Worm (Caenorhabditis elegans) whole organism, L3 larva: ENCODE results near the gene C18H9.1.

Source experiments
- R02D3.7 ChIP-seq: fragments of 150-350 bp; optimal IDR thresholded peaks from 2 replicates; lab custom pipeline; 2014; ENCODE audit warnings: missing biosample characterization, missing genetic modification characterization
- ZK546.5 ChIP-seq: sonication (generic microtip); optimal IDR thresholded peaks from 2 replicates; lab custom pipeline; 2017; ENCODE audit warnings: missing biosample characterization, missing genetic modification characterization
- ama-1 ChIP-seq: fragments of 150-350 bp; optimal IDR thresholded peaks from 2 replicates; lab custom pipeline; 2018
- ceh-9 ChIP-seq: sonication (generic microtip); optimal IDR thresholded peaks from 2 replicates; lab custom pipeline; 2018; ENCODE audit warnings: missing biosample characterization, missing genetic modification characterization
- egl-27 ChIP-seq: sonication (generic microtip); optimal IDR thresholded peaks from 4 replicates; lab custom pipeline; 2017; ENCODE audit warnings: missing biosample characterization, missing genetic modification reagents, missing genetic modification characterization
- elt-2 ChIP-seq: sonication (generic microtip); optimal IDR thresholded peaks from 2 replicates; lab custom pipeline; 2016; ENCODE audit warnings: missing genetic modification reagents, mild to moderate bottlenecking, missing genetic modification characterization, missing compliant biosample characterization
- elt-3 ChIP-seq, 3 experiments: fragments of 150-350 bp in 1 of 3; sonication (generic microtip) in 2 of 3; optimal IDR thresholded peaks; 2 replicates in 2 of 3; 4 replicates in 1 of 3; lab custom pipeline; 2014 to 2017; ENCODE audit warnings: missing biosample characterization in 3 of 3, missing genetic modification characterization in 3 of 3
- eor-1 ChIP-seq, 2 experiments: fragments of 150-350 bp; optimal IDR thresholded peaks; 2 replicates each; lab custom pipeline; 2014 to 2018; ENCODE audit warnings: missing biosample characterization in 2 of 2, missing genetic modification characterization in 2 of 2
- hmg-11 ChIP-seq: sonication (generic microtip); optimal IDR thresholded peaks from 2 replicates; lab custom pipeline; 2016; ENCODE audit warnings: missing genetic modification characterization, missing compliant biosample characterization
- lin-15B ChIP-seq: fragments of 150-350 bp; optimal IDR thresholded peaks from 2 replicates; lab custom pipeline; 2014; ENCODE audit warnings: missing biosample characterization, missing genetic modification characterization
- lin-39 ChIP-seq: fragments of 150-350 bp; optimal IDR thresholded peaks from 2 replicates; lab custom pipeline; 2018; ENCODE audit warnings: missing biosample characterization, missing genetic modification reagents, missing genetic modification characterization
- lsy-12 ChIP-seq: sonication (generic microtip); optimal IDR thresholded peaks from 2 replicates; lab custom pipeline; 2016; ENCODE audit warnings: mild to moderate bottlenecking, missing genetic modification characterization, missing compliant biosample characterization
- mml-1 ChIP-seq: fragments of 150-350 bp; sonication (generic microtip); optimal IDR thresholded peaks from 3 replicates; lab custom pipeline; 2014; ENCODE audit warnings: missing biosample characterization, missing genetic modification characterization
- nfya-1 ChIP-seq: sonication (generic microtip); optimal IDR thresholded peaks from 2 replicates; lab custom pipeline; 2017; ENCODE audit warnings: missing genetic modification characterization, mild to moderate bottlenecking, missing compliant biosample characterization, antibody characterized with exemption, moderate library complexity; ENCODE audit not compliant: insufficient read depth
- nhr-11 ChIP-seq: fragments of 150-350 bp; optimal IDR thresholded peaks from 2 replicates; lab custom pipeline; 2014; ENCODE audit warnings: missing biosample characterization, missing genetic modification characterization
- nhr-23 ChIP-seq: fragments of 150-350 bp; optimal IDR thresholded peaks from 2 replicates; lab custom pipeline; 2014; ENCODE audit warnings: missing biosample characterization, missing genetic modification reagents, missing genetic modification characterization
- nhr-237 ChIP-seq: fragments of 150-350 bp; optimal IDR thresholded peaks from 2 replicates; lab custom pipeline; 2014; ENCODE audit warnings: missing biosample characterization, missing genetic modification characterization
- nhr-25 ChIP-seq: sonication (generic microtip); optimal IDR thresholded peaks from 2 replicates; lab custom pipeline; 2017; ENCODE audit warnings: missing biosample characterization, missing genetic modification characterization
- nhr-43 ChIP-seq: sonication (generic microtip); optimal IDR thresholded peaks from 2 replicates; lab custom pipeline; 2016; ENCODE audit warnings: mild to moderate bottlenecking, missing genetic modification characterization, missing compliant biosample characterization; ENCODE audit not compliant: poor library complexity, severe bottlenecking
- nhr-76 ChIP-seq: fragments of 150-350 bp; sonication (generic microtip); optimal IDR thresholded peaks from 5 replicates; lab custom pipeline; 2014; ENCODE audit warnings: missing biosample characterization, missing genetic modification characterization
- nhr-77 ChIP-seq: fragments of 150-350 bp; optimal IDR thresholded peaks from 2 replicates; lab custom pipeline; 2014; ENCODE audit warnings: missing biosample characterization, missing genetic modification characterization
- pha-4 ChIP-seq: fragments of 150-350 bp; optimal IDR thresholded peaks from 2 replicates; lab custom pipeline; 2014; ENCODE audit warnings: missing biosample characterization, missing genetic modification reagents, missing genetic modification characterization
- sea-2 ChIP-seq: fragments of 150-350 bp; sonication (generic microtip); optimal IDR thresholded peaks from 4 replicates; lab custom pipeline; 2014; ENCODE audit warnings: missing biosample characterization, missing genetic modification reagents, missing genetic modification characterization
- snpc-4 ChIP-seq: fragments of 150-350 bp; optimal IDR thresholded peaks from 2 replicates; lab custom pipeline; 2014; ENCODE audit warnings: missing biosample characterization, missing genetic modification characterization
- unc-39 ChIP-seq: sonication (generic microtip); optimal IDR thresholded peaks from 4 replicates; lab custom pipeline; 2017; ENCODE audit warnings: missing biosample characterization, missing genetic modification characterization
- unc-62 ChIP-seq: fragments of 150-350 bp; sonication (generic microtip); optimal IDR thresholded peaks from 4 replicates; lab custom pipeline; 2014; ENCODE audit warnings: missing biosample characterization, missing genetic modification reagents, missing genetic modification characterization
- zag-1 ChIP-seq: fragments of 150-350 bp; optimal IDR thresholded peaks from 2 replicates; lab custom pipeline; 2014; ENCODE audit warnings: missing biosample characterization, missing genetic modification characterization
- ztf-11 ChIP-seq: fragments of 150-350 bp; optimal IDR thresholded peaks from 2 replicates; lab custom pipeline; 2014; ENCODE audit warnings: missing biosample characterization, missing genetic modification characterization

Gene C18H9.1

DNA sequence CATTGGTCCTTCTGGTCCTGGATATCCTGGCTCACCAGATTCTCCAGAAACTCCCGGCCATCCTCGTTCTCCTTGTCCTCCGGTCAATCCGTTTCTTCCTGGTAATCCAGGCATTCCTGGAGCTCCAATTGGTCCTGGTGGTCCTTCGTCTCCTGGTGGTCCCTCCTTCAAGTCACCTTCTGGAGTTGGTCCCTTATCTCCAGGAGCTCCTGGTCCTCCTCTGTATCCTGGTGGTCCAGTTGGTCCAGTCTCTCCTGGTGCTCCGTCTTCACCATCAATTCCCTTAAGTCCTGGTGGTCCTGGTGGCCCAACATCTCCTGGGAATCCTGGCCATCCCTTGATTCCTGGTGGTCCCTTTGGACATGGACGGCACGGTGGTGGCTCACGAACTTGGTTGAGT, 11.7 kb downstream of the C18H9.1 start:
- TF ChIP-seq zag-1 (tag; lab: Kevin White, UChicago), result no peak

DNA sequence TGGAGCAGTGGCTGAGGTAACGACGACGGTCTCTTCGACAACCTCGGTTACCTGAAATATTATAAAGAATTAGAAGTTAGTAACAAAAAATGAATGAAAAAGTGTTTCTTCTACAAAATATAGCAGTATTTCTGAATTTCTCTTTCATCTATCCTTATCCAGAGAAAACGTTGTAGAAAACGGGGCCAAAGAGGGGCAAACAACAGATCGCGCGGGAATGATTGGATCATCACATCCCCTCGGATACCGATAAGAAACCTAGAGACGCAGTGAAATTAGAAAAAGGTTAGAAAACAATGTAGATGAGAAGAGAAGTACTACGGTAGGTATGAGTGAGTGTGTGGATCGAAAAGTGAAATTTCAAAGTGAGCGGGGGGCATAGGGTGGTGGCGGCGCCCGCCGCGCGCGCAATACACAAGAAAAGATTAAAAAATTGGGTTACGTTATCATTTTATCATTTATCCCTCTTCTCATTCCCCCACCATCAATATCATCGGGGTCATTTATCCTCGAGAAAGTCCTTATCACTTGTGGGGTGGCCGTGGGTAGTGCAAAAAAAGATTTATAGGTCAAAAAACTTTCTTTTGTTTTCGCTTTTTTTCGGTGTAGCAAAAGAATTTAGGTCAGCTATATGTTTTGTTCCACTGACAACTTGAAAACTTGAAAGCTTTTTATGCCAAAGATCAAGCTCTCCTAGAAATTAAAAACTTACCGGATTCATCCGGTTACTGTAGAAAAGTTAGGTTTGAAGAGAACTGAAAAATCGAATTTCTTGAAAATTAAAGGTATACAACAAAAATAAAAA, 13.5 kb downstream of the C18H9.1 start, which contains the start of the genes dpy-10 and T14B4.19:
TSS of gene dpy-10 (minus strand) at position 51 of the 805 bp plus-strand sequence.
TSS of gene T14B4.19 (minus strand) at position 755 of the 805 bp plus-strand sequence.
- peak in 2 of 3 experiments; percentile 18 to 85 for TF ChIP-seq elt-3 (tag; optimal IDR thresholded peaks at IDR 0.05; lab: Kevin White, UChicago)
- TF ChIP-seq nhr-23, result peak; percentile 96
- TF ChIP-seq egl-27 (tag; lab: Kevin White, UChicago), result no peak
- TF ChIP-seq nhr-43 (tag; lab: Kevin White, UChicago), result peak; percentile 75
- peak; percentile 6 for TF ChIP-seq lsy-12 (tag; lab: Kevin White, UChicago)

DNA sequence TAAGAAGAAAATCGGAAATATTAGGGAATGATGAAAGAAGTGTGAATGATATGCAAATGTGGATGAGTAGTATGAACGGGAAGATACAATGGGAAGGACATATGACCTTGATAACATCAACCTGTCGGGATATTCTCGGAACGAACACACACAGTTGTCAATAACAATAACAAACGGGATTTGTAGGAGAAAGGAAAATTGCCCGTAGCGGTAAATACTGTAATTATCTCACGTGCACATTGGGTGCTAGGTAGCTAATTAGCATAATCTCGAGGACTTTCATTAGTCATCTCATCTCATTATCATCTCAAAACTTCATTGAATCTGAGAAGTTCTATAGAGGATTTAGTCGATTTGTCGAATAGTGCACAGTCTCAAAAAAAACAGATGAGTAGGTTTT, 14.1 kb downstream of the C18H9.1 start:
- TF ChIP-seq mml-1 (tag; lab: Kevin White, UChicago) (no peak), ceh-9 (no peak), nhr-237 (tag; lab: Kevin White, UChicago) (no peak), nhr-76 (tag; lab: Kevin White, UChicago) (no peak)
- TF ChIP-seq, all 47 proteins: peak for 0

DNA sequence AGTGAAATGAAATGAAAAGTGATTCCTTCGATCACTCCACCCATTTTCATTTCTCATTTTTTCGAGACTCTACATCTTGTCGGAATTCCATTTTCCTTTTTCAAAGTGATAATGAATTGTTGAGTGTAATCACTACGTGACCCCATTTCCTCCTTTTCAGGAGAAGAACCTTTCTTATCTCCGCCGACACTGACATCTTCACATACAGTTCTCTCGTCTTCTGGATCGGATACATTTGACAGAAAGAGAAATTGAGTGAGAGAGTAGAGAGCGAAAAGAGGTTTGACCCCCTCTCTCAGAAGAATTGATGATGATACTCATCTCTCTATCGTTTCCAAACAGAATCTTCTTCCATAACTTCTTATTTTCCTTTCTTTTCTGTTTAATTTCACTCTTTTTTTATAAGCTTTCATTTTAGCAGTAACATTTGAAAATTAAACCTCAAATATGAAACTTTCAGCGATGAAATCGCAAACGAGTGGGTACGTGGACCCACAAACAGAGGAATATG, 15.0 kb downstream of the C18H9.1 start, which contains the start of gene dpy-2:
TSS of gene dpy-2 (plus strand) at position 461 of the 511 bp plus-strand sequence.
- TF ChIP-seq nhr-77 (tag; lab: Kevin White, UChicago) (no peak), elt-3 (tag; optimal IDR thresholded peaks at IDR 0.05; lab: Kevin White, UChicago) (peak in 2 of 3 experiments; percentile 10 to 76), snpc-4 (tag; lab: Kevin White, UChicago) (no peak), nhr-23 (peak; percentile 85), ztf-11 (no peak)

DNA sequence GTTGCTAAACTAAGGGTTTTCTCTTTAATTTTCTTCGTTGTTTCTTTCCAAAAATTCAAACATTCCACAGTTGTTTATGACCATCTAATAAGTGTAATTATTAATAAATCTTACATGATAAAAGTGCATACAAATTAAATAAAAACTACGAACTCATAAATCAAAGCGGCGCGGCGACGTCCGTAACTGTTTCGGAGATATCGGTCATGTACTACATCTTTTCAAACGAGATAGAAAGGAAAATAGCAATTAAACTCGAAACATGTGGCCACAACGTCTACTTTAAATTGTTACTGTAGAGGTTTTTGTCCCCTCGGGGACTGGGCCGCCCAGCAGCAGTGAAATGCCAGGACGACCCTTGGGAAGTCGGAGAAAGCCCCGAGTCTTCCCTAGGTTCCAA, 17.0 kb downstream of the C18H9.1 start:
- TF ChIP-seq pha-4 (no peak), ama-1 (lab: Kevin White, UChicago) (peak; percentile 28), nhr-23 (peak; percentile 46), nhr-43 (tag; lab: Kevin White, UChicago) (peak; percentile 35)

DNA sequence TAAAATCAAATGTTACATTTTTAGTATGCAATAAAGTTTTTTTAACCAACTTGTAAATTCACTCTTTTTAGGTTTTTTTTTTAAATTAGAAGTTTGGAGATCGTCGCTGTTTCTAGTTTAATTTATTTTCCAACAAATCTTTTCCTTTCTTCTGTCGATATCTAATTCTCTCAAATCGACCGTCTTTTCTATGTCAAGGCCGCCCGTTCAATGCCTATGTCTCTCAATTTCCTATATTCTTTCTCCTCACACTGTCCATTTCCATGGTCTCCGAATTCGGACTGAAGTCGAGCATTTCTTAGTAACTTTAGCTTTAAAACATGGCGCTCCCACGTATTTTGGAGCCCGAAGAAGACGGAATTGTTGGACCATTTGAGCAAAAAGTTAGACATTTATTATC, 17.8 kb downstream of the C18H9.1 start, which contains the start of the genes T14B4.5 and T14B4.20:
TSS of gene T14B4.5 (plus strand) at position 226 of the 400 bp plus-strand sequence.
TSS of gene T14B4.20 (plus strand) at position 264 of the 400 bp plus-strand sequence.
- peak; percentile 38 for TF ChIP-seq nhr-25
- TF ChIP-seq lsy-12 (tag; lab: Kevin White, UChicago), result no peak
- TF ChIP-seq nhr-11 (tag; lab: Kevin White, UChicago), result no peak
- no peak for TF ChIP-seq mml-1 (tag; lab: Kevin White, UChicago)
- peak in 1 of 2 experiments; percentile 11 for TF ChIP-seq eor-1 (tag; optimal IDR thresholded peaks at IDR 0.05; lab: Kevin White, UChicago)
- TF ChIP-seq hmg-11 (tag; lab: Kevin White, UChicago), result no peak
- TF ChIP-seq nhr-23, result peak; percentile 64

DNA sequence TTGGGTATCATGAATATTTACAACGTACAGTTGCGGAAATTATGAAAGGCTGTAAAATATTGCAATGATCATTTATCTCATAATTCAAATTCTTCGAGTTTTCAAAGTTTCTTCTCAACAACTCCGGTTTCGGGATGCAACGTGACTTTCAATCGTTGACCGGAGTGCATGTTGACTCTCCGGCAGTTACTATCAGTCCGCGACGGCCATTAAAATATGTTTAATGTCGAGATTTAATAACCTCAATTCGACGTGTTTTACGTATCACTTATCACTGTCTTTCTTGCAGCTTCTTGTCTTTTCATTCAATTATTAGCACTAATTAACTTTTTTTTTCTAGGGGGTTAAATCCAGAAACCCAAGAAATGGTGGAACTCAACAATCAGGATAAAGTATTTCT, 19.3 kb downstream of the C18H9.1 start, which contains the start of gene tsp-10:
TSS of gene tsp-10 (plus strand) at position 366 of the 400 bp plus-strand sequence.
- peak; percentile 60 for TF ChIP-seq elt-2 (tag; lab: Kevin White, UChicago)
- TF ChIP-seq ZK546.5 (tag; lab: Kevin White, UChicago), result no peak

DNA sequence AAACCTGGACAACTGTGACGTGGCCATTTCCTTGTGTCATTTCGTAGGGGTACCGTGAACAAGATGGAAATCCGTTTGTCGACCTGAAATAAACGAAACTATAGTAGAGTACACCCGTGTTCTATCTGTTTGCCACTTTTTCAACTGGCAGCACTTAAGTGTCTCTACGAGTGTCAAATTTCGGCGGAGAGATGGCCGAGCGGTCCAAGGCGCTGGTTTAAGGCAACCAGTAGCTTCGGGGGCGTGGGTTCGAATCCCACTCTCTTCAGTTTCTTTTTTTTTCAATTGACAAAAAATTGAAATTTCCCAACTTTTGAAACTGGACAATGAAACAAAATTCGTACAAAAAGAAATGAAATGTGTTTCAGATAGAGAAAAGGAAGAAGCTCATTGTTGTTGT, 22.7 kb downstream of the C18H9.1 start:
- TF ChIP-seq lin-39 (tag; lab: Kevin White, UChicago), result peak; percentile 14
- no peak for TF ChIP-seq nhr-43 (tag; lab: Kevin White, UChicago)
- TF ChIP-seq nfya-1 (tag; lab: Kevin White, UChicago), result peak; percentile 48
- no peak for TF ChIP-seq ama-1 (lab: Kevin White, UChicago)
- TF ChIP-seq lin-15B (tag; lab: Kevin White, UChicago), result no peak
- no peak for TF ChIP-seq unc-39 (tag; lab: Kevin White, UChicago)
- no peak for TF ChIP-seq zag-1 (tag; lab: Kevin White, UChicago)
- no peak for TF ChIP-seq unc-62
- peak; percentile 38 for TF ChIP-seq hmg-11 (tag; lab: Kevin White, UChicago)
- no peak for TF ChIP-seq mml-1 (tag; lab: Kevin White, UChicago)
- TF ChIP-seq lsy-12 (tag; lab: Kevin White, UChicago), result peak; percentile 36
- TF ChIP-seq R02D3.7 (tag; lab: Kevin White, UChicago), result no peak
- TF ChIP-seq sea-2 (GFP tag; lab: Kevin White, UChicago), result no peak
- peak; percentile 44 for TF ChIP-seq pha-4
